Worm (Caenorhabditis elegans) whole organism, early embryonic: ENCODE data around the gene F38A6.4.

Experiments used
- B0310.2 ChIP-seq: sonication (generic microtip); optimal IDR thresholded peaks from 2 replicates; lab custom pipeline; 2016; ENCODE audit warnings: mild to moderate bottlenecking, missing genetic modification characterization, missing compliant biosample characterization
- F13C5.2 ChIP-seq: sonication (generic microtip); optimal IDR thresholded peaks from 2 replicates; lab custom pipeline; 2017; ENCODE audit warnings: mild to moderate bottlenecking, missing genetic modification characterization, inconsistent platforms, missing compliant biosample characterization
- aly-1 ChIP-seq: sonication (generic microtip); optimal IDR thresholded peaks from 2 replicates; lab custom pipeline; 2016; ENCODE audit warnings: missing genetic modification characterization, missing compliant biosample characterization
- ama-1 ChIP-seq: fragments of 150-350 bp; optimal IDR thresholded peaks from 2 replicates; lab custom pipeline; 2014
- ceh-13 ChIP-seq: fragments of 200-800 bp; sonication (Bioruptor generic); optimal IDR thresholded peaks from 2 replicates; lab custom pipeline; 2018; ENCODE audit warnings: mild to moderate bottlenecking, missing genetic modification characterization, missing compliant biosample characterization
- ceh-36 ChIP-seq: sonication (generic microtip); optimal IDR thresholded peaks from 2 replicates; lab custom pipeline; 2016; ENCODE audit warnings: missing genetic modification characterization, inconsistent platforms, missing compliant biosample characterization
- ets-7 ChIP-seq: sonication (generic microtip); optimal IDR thresholded peaks from 2 replicates; lab custom pipeline; 2016; ENCODE audit warnings: missing genotype, missing genetic modification characterization, missing compliant biosample characterization
- flt-1 ChIP-seq: fragments of 200-800 bp; sonication (Bioruptor generic); IDR thresholded peaks from 2 replicates; pipeline ENCODE4 v1.3.6; 2022; ENCODE audit warnings: missing genetic modification characterization, missing compliant biosample characterization
- hmg-4 ChIP-seq: fragments of 200-800 bp; sonication (Bioruptor generic); optimal IDR thresholded peaks from 2 replicates; lab custom pipeline; 2018; ENCODE audit warnings: mild to moderate bottlenecking, missing genetic modification characterization, missing compliant biosample characterization
- hnd-1 ChIP-seq: sonication (generic microtip); optimal IDR thresholded peaks from 2 replicates; lab custom pipeline; 2016; ENCODE audit warnings: missing genetic modification characterization, missing compliant biosample characterization
- sea-1 ChIP-seq: fragments of 200-800 bp; sonication (Bioruptor generic); conservative IDR thresholded peaks from 2 replicates; pipeline ENCODE4 v1.3.6; 2022; ENCODE audit warnings: missing genetic modification characterization, missing compliant biosample characterization
- tbx-11 ChIP-seq: fragments of 200-800 bp; sonication (Bioruptor generic); IDR thresholded peaks from 2 replicates; pipeline ENCODE4 v1.3.6; 2022; ENCODE audit warnings: missing genetic modification characterization, missing compliant biosample characterization
- tbx-37 ChIP-seq: fragments of 200-800 bp; sonication (Bioruptor generic); conservative IDR thresholded peaks from 2 replicates; pipeline ENCODE4 v1.3.6; 2022; ENCODE audit warnings: missing genetic modification reagents, missing genetic modification characterization, missing compliant biosample characterization
- tra-4 ChIP-seq: sonication (generic microtip); optimal IDR thresholded peaks from 2 replicates; lab custom pipeline; 2017; ENCODE audit warnings: missing genetic modification characterization, missing compliant biosample characterization

ce11 chrV:20814424-20814823 is 39.3 kb upstream of the F38A6.4 start, which contains the start of gene Y44A6D.7:
- TF ChIP-seq ama-1 (lab: Kevin White, UChicago) (no peak), ceh-13 (GFP tag; lab: Kevin White, UChicago) (no peak), tbx-37 (GFP tag; lab: Robert Waterston, UW) (no peak), hnd-1 (no peak), ceh-36 (no peak), flt-1 (GFP tag; lab: Robert Waterston, UW) (no peak), sea-1 (GFP tag; lab: Robert Waterston, UW) (no peak), tbx-11 (GFP tag; lab: Robert Waterston, UW) (no peak), ets-7 (tag; lab: Kevin White, UChicago) (no peak), B0310.2 (tag; lab: Kevin White, UChicago) (no peak), aly-1 (tag; lab: Kevin White, UChicago) (no peak), F13C5.2 (no peak), tra-4 (tag; lab: Kevin White, UChicago) (no peak), hmg-4 (GFP tag; lab: Kevin White, UChicago) (no peak)
